Fruit fly (Drosophila melanogaster) whole organism, prepupa: ENCODE measurements around the gene CG10055.
A peak's percentile ranks its signal among the peaks of the same experiment; 100 is the strongest.

Source experiments
- Blimp-1 ChIP-seq: fragments of 200-800 bp; sonication (Bioruptor generic); optimal IDR thresholded peaks from 3 replicates; lab custom pipeline; 2017; ENCODE audit warnings: missing biosample characterization, missing genetic modification characterization, mild to moderate bottlenecking, moderate library complexity, missing genetic modification reagents
- CG10631 ChIP-seq: fragments of 200-800 bp; sonication (Bioruptor generic); optimal IDR thresholded peaks from 2 replicates; lab custom pipeline; 2016; ENCODE audit warnings: missing biosample characterization, missing genetic modification characterization
- CG11294 ChIP-seq: fragments of 200-800 bp; sonication (Bioruptor generic); IDR thresholded peaks from 2 replicates; pipeline ENCODE4 v1.3.6; 2022; ENCODE audit warnings: missing biosample characterization, missing genetic modification characterization
- CG11762 ChIP-seq: fragments of 200-800 bp; sonication (Bioruptor generic); optimal IDR thresholded peaks from 3 replicates; lab custom pipeline; 2016; ENCODE audit warnings: missing biosample characterization, missing genetic modification characterization; ENCODE audit not compliant: insufficient read depth
- CG11902 ChIP-seq: fragments of 200-800 bp; sonication (Bioruptor generic); optimal IDR thresholded peaks from 3 replicates; lab custom pipeline; 2016; ENCODE audit warnings: missing biosample characterization, missing genetic modification characterization
- CG15336 ChIP-seq: fragments of 200-800 bp; sonication (Bioruptor generic); IDR thresholded peaks from 2 replicates; pipeline ENCODE4 v1.3.6; 2022; ENCODE audit warnings: missing biosample characterization, missing genetic modification characterization
- CG1621 ChIP-seq: fragments of 200-800 bp; sonication (Bioruptor generic); optimal IDR thresholded peaks from 3 replicates; lab custom pipeline; 2018; ENCODE audit warnings: missing biosample characterization, mild to moderate bottlenecking, missing genetic modification characterization
- CG3032 ChIP-seq: fragments of 200-800 bp; optimal IDR thresholded peaks from 2 replicates; lab custom pipeline; 2019; ENCODE audit warnings: missing biosample characterization, mild to moderate bottlenecking, missing genetic modification characterization, moderate library complexity
- CG31627 ChIP-seq: fragments of 200-800 bp; sonication (Bioruptor generic); optimal IDR thresholded peaks from 3 replicates; lab custom pipeline; 2016; ENCODE audit warnings: missing biosample characterization, missing genetic modification characterization
- CG32006 ChIP-seq: fragments of 200-800 bp; sonication (Bioruptor generic); optimal IDR thresholded peaks from 3 replicates; lab custom pipeline; 2017; ENCODE audit warnings: missing biosample characterization, mild to moderate bottlenecking, missing genetic modification characterization
- CG34406 ChIP-seq: fragments of 200-800 bp; sonication (Bioruptor generic); optimal IDR thresholded peaks from 3 replicates; lab custom pipeline; 2016; ENCODE audit warnings: missing biosample characterization, missing genetic modification characterization
- CG3919 ChIP-seq: fragments of 200-800 bp; sonication (Bioruptor generic); optimal IDR thresholded peaks from 3 replicates; lab custom pipeline; 2016; ENCODE audit warnings: missing biosample characterization, missing genetic modification characterization
- CG4318 ChIP-seq: fragments of 200-800 bp; sonication (Bioruptor generic); optimal IDR thresholded peaks from 3 replicates; lab custom pipeline; 2017; ENCODE audit warnings: missing biosample characterization, mild to moderate bottlenecking, missing genetic modification characterization
- CG6163 ChIP-seq: fragments of 200-800 bp; sonication (Bioruptor generic); IDR thresholded peaks from 3 replicates; pipeline ENCODE4 v1.3.6; 2022; ENCODE audit warnings: missing biosample characterization, missing genetic modification characterization
- CG6276 ChIP-seq: fragments of 200-800 bp; sonication (Bioruptor generic); optimal IDR thresholded peaks from 2 replicates; lab custom pipeline; 2017; ENCODE audit warnings: missing biosample characterization, mild to moderate bottlenecking, missing genetic modification characterization
- CG6792 ChIP-seq: fragments of 200-800 bp; sonication (Bioruptor generic); optimal IDR thresholded peaks from 3 replicates; lab custom pipeline; 2016; ENCODE audit warnings: missing biosample characterization, missing genetic modification characterization
- CG7368 ChIP-seq: fragments of 200-800 bp; sonication (Bioruptor generic); optimal IDR thresholded peaks from 3 replicates; lab custom pipeline; 2016; ENCODE audit warnings: missing biosample characterization, missing genetic modification characterization
- CG8119 ChIP-seq: fragments of 200-800 bp; sonication (Bioruptor generic); IDR thresholded peaks from 3 replicates; pipeline ENCODE4 v1.3.6; 2022; ENCODE audit warnings: missing biosample characterization, missing genetic modification characterization
- CG8632 ChIP-seq: fragments of 200-800 bp; sonication (Bioruptor generic); optimal IDR thresholded peaks from 3 replicates; lab custom pipeline; 2016; ENCODE audit warnings: missing biosample characterization, missing genetic modification characterization
- Eip75B ChIP-seq: fragments of 200-800 bp; sonication (Bioruptor generic); optimal IDR thresholded peaks from 3 replicates; lab custom pipeline; 2016; ENCODE audit warnings: missing biosample characterization, missing genetic modification characterization
- Eip78C ChIP-seq: fragments of 200-800 bp; sonication (Bioruptor generic); peaks from one replicate; lab custom pipeline; 2016; ENCODE audit warnings: missing biosample characterization, missing genetic modification characterization
- Ets21C ChIP-seq: fragments of 200-800 bp; sonication (Bioruptor generic); optimal IDR thresholded peaks from 3 replicates; lab custom pipeline; 2016; ENCODE audit warnings: missing biosample characterization, missing genetic modification characterization
- Ets96B ChIP-seq: fragments of 200-800 bp; optimal IDR thresholded peaks from 2 replicates; lab custom pipeline; 2019; ENCODE audit warnings: missing biosample characterization, mild to moderate bottlenecking, missing genetic modification characterization, moderate library complexity
- Gug ChIP-seq: fragments of 200-800 bp; sonication (Bioruptor generic); IDR thresholded peaks from 2 replicates; pipeline ENCODE4 v1.3.6; 2022; ENCODE audit warnings: missing biosample characterization, missing genetic modification characterization
- Hr38 ChIP-seq: sonication (Bioruptor generic); optimal IDR thresholded peaks from 2 replicates; lab custom pipeline; 2016; ENCODE audit warnings: missing biosample characterization, missing genetic modification characterization
- Hr39 ChIP-seq: fragments of 200-800 bp; sonication (Bioruptor generic); optimal IDR thresholded peaks from 2 replicates; lab custom pipeline; 2016; ENCODE audit warnings: missing biosample characterization, missing genetic modification characterization
- Hr4 ChIP-seq: fragments of 200-800 bp; sonication (Bioruptor generic); optimal IDR thresholded peaks from 3 replicates; lab custom pipeline; 2016; ENCODE audit warnings: missing biosample characterization, missing genetic modification characterization
- Lpt ChIP-seq: fragments of 200-800 bp; sonication (Bioruptor generic); optimal IDR thresholded peaks from 3 replicates; lab custom pipeline; 2016; ENCODE audit warnings: missing biosample characterization, missing genetic modification characterization
- Met ChIP-seq: fragments of 200-800 bp; sonication (Bioruptor generic); optimal IDR thresholded peaks from 3 replicates; lab custom pipeline; 2016; ENCODE audit warnings: missing biosample characterization, missing genetic modification characterization
- OdsH ChIP-seq: fragments of 200-800 bp; sonication (Bioruptor generic); optimal IDR thresholded peaks from 3 replicates; lab custom pipeline; 2016; ENCODE audit warnings: missing biosample characterization, missing genetic modification characterization
- Sox14 ChIP-seq: fragments of 200-800 bp; sonication (Bioruptor generic); optimal IDR thresholded peaks from 3 replicates; lab custom pipeline; 2016; ENCODE audit warnings: missing biosample characterization, missing genetic modification characterization
- Sox15 ChIP-seq: fragments of 200-800 bp; sonication (Bioruptor generic); optimal IDR thresholded peaks from 3 replicates; lab custom pipeline; 2016; ENCODE audit warnings: missing biosample characterization, missing genetic modification characterization
- achi ChIP-seq: fragments of 200-800 bp; sonication (Bioruptor generic); optimal IDR thresholded peaks from 3 replicates; lab custom pipeline; 2016; ENCODE audit warnings: missing biosample characterization, missing genetic modification characterization
- acj6 ChIP-seq: fragments of 200-800 bp; sonication (Bioruptor generic); optimal IDR thresholded peaks from 3 replicates; lab custom pipeline; 2016; ENCODE audit warnings: missing biosample characterization, missing genetic modification characterization
- cyc ChIP-seq: fragments of 200-800 bp; sonication (Bioruptor generic); optimal IDR thresholded peaks from 3 replicates; lab custom pipeline; 2016; ENCODE audit warnings: missing biosample characterization, missing genetic modification characterization
- dac ChIP-seq: fragments of 200-800 bp; sonication (Bioruptor generic); optimal IDR thresholded peaks from 2 replicates; lab custom pipeline; 2017; ENCODE audit warnings: missing biosample characterization, mild to moderate bottlenecking, missing genetic modification characterization
- eg ChIP-seq: fragments of 200-800 bp; sonication (Bioruptor generic); IDR thresholded peaks from 3 replicates; pipeline ENCODE4 v1.3.6; 2022; ENCODE audit warnings: missing biosample characterization, missing genetic modification characterization
- esn ChIP-seq: fragments of 200-800 bp; sonication (Bioruptor generic); optimal IDR thresholded peaks from 2 replicates; lab custom pipeline; 2016; ENCODE audit warnings: missing biosample characterization, mild to moderate bottlenecking, missing genetic modification characterization, moderate library complexity
- fd59A ChIP-seq: fragments of 200-800 bp; sonication (Bioruptor generic); optimal IDR thresholded peaks from 2 replicates; lab custom pipeline; 2017; ENCODE audit warnings: missing biosample characterization, mild to moderate bottlenecking, missing genetic modification characterization, missing genetic modification reagents
- fd85E ChIP-seq: fragments of 200-800 bp; sonication (Bioruptor generic); optimal IDR thresholded peaks from 3 replicates; lab custom pipeline; 2016; ENCODE audit warnings: missing biosample characterization, missing genetic modification characterization
- lz ChIP-seq: fragments of 200-800 bp; sonication (Bioruptor generic); optimal IDR thresholded peaks from 3 replicates; lab custom pipeline; 2016; ENCODE audit warnings: missing biosample characterization, missing genetic modification characterization
- pdm3 ChIP-seq: fragments of 200-800 bp; sonication (Bioruptor generic); optimal IDR thresholded peaks from 3 replicates; lab custom pipeline; 2016; ENCODE audit warnings: missing biosample characterization, missing genetic modification characterization
- salr ChIP-seq, 2 experiments: fragments of 200-800 bp; sonication (Bioruptor generic); optimal IDR thresholded peaks; 3 replicates each; lab custom pipeline; 2016 to 2018; ENCODE audit warnings: missing biosample characterization in 2 of 2, missing genetic modification characterization in 2 of 2, mild to moderate bottlenecking in 1 of 2
- ss ChIP-seq, 2 experiments: fragments of 200-800 bp; sonication (Bioruptor generic); optimal IDR thresholded peaks; 2 replicates in 1 of 2; 3 replicates in 1 of 2; lab custom pipeline; 2017 to 2018; ENCODE audit warnings: mild to moderate bottlenecking in 2 of 2, missing biosample characterization in 2 of 2, missing genetic modification characterization in 2 of 2, moderate library complexity in 1 of 2

The CG10055 gene

dm6 chr3R:7154586-7155357 lies 31.7 kb downstream of the CG10055 start, which contains the start of gene MAGE:
Gene MAGE (minus strand): TSS chr3R:7155180.
- no peak for TF ChIP-seq CG4318 (GFP tag; lab: Kevin White, UChicago)
- no peak for TF ChIP-seq CG6792 (GFP tag; lab: Kevin White, UChicago)
- no peak for TF ChIP-seq CG8119 (GFP tag; lab: Robert Waterston, UW)
- TF ChIP-seq eg (GFP tag; lab: Robert Waterston, UW) = no peak
- TF ChIP-seq fd85E (GFP tag; lab: Kevin White, UChicago) = no peak
- TF ChIP-seq Sox14 (GFP tag; lab: Kevin White, UChicago) = no peak
- TF ChIP-seq CG3032 (tag; lab: Kevin White, UChicago) = no peak
- TF ChIP-seq CG7368 (GFP tag; lab: Kevin White, UChicago) = no peak
- no peak for TF ChIP-seq CG3919 (GFP tag; lab: Kevin White, UChicago)
- no peak for TF ChIP-seq ss (GFP tag; optimal IDR thresholded peaks at IDR 0.05; lab: Kevin White, UChicago)
- TF ChIP-seq CG34406 (GFP tag; lab: Kevin White, UChicago) = no peak
- no peak for TF ChIP-seq lz (GFP tag; lab: Kevin White, UChicago)
- TF ChIP-seq Lpt (GFP tag; lab: Kevin White, UChicago) = no peak
- no peak for TF ChIP-seq Hr4 (GFP tag; lab: Kevin White, UChicago)
- TF ChIP-seq, all 60 proteins: peak for 0

dm6 chr3R:7150544-7151406 lies 35.7 kb downstream of the CG10055 start, which contains the start of the genes gfzf and Sas-4:
Gene gfzf (minus strand): TSS chr3R:7150968.
Gene Sas-4 (plus strand): TSS chr3R:7151367.
- TF ChIP-seq CG4318 (GFP tag; lab: Kevin White, UChicago) (no peak), CG3032 (tag; lab: Kevin White, UChicago) (peak; percentile 72), cyc (GFP tag; lab: Kevin White, UChicago) (peak; percentile 61), ss (GFP tag; optimal IDR thresholded peaks at IDR 0.05; lab: Kevin White, UChicago) (no peak), salr (GFP tag; optimal IDR thresholded peaks at IDR 0.05; lab: Kevin White, UChicago) (peak in 1 of 2 experiments; percentile 6), CG6163 (GFP tag; lab: Robert Waterston, UW) (peak; percentile 75), CG1621 (peak; percentile 20), Ets21C (GFP tag; lab: Kevin White, UChicago) (no peak), OdsH (GFP tag; lab: Kevin White, UChicago) (peak; percentile 73), Eip75B (GFP tag; lab: Kevin White, UChicago) (no peak), fd59A (peak; percentile 53), CG8632 (GFP tag; lab: Kevin White, UChicago) (peak; percentile 59), Met (GFP tag; lab: Kevin White, UChicago) (no peak), CG34406 (GFP tag; lab: Kevin White, UChicago) (peak; percentile 66), Hr4 (GFP tag; lab: Kevin White, UChicago) (no peak), CG31627 (GFP tag; lab: Kevin White, UChicago) (peak; percentile 73), Eip78C (GFP tag; lab: Kevin White, UChicago) (peak; percentile 80), Hr39 (peak; percentile 76), CG11902 (GFP tag; lab: Kevin White, UChicago) (peak; percentile 71), CG10631 (GFP tag; lab: Kevin White, UChicago) (peak; percentile 70), CG11762 (GFP tag; lab: Kevin White, UChicago) (peak; percentile 14), CG15336 (GFP tag; lab: Robert Waterston, UW) (0 out of 2 replicates have a peak, but pooled peaks have one; percentile 25), pdm3 (GFP tag; lab: Kevin White, UChicago) (peak; percentile 70), esn (peak; percentile 73), Lpt (GFP tag; lab: Kevin White, UChicago) (peak; percentile 20), CG6276 (GFP tag; lab: Kevin White, UChicago) (no peak), lz (GFP tag; lab: Kevin White, UChicago) (peak; percentile 70), Hr38 (no peak), Blimp-1 (GFP tag; lab: Kevin White, UChicago) (peak; percentile 14), CG8119 (GFP tag; lab: Robert Waterston, UW) (peak; percentile 54; the same call in 1 of the 3 replicates), Sox15 (peak; percentile 79), CG11294 (GFP tag; lab: Robert Waterston, UW) (peak; percentile 61; the same call in 1 of the 2 replicates), CG7368 (GFP tag; lab: Kevin White, UChicago) (peak; percentile 35), eg (GFP tag; lab: Robert Waterston, UW) (peak; percentile 71; the same call in 2 of the 3 replicates), acj6 (GFP tag; lab: Kevin White, UChicago) (peak; percentile 70), Sox14 (GFP tag; lab: Kevin White, UChicago) (peak; percentile 69), achi (no peak), dac (GFP tag; lab: Kevin White, UChicago) (peak; percentile 41), CG32006 (GFP tag; lab: Kevin White, UChicago) (peak; percentile 77), Ets96B (tag; lab: Kevin White, UChicago) (peak; percentile 21), Gug (GFP tag; lab: Robert Waterston, UW) (peak; percentile 68)
